Fruit fly (Drosophila melanogaster) whole organism, embryonic: ENCODE data around the gene Ste12DOR.

Experiments used
- Bgb ChIP-seq: fragments of 200-800 bp; sonication (Bioruptor generic); IDR thresholded peaks from 2 replicates; pipeline ENCODE4 v1.3.6; 2022; ENCODE audit warnings: missing biosample characterization, missing genetic modification characterization; ENCODE audit not compliant: partially characterized antibody
- CG10147 ChIP-seq: fragments of 200-800 bp; sonication (Bioruptor generic); optimal IDR thresholded peaks from 2 replicates; lab custom pipeline; 2019; ENCODE audit warnings: missing biosample characterization, mild to moderate bottlenecking, missing genetic modification characterization, moderate library complexity
- CG10209 ChIP-seq: fragments of 200-800 bp; sonication (Bioruptor generic); optimal IDR thresholded peaks from 3 replicates; lab custom pipeline; 2017; ENCODE audit warnings: missing biosample characterization, mild to moderate bottlenecking, missing genetic modification characterization, missing genetic modification reagents
- CG11398 ChIP-seq: fragments of 200-800 bp; sonication (Bioruptor generic); optimal IDR thresholded peaks from 2 replicates; lab custom pipeline; 2016; ENCODE audit warnings: missing biosample characterization, missing genetic modification characterization
- CG11723 ChIP-seq: fragments of 200-800 bp; sonication (Bioruptor generic); optimal IDR thresholded peaks from 2 replicates; lab custom pipeline; 2017; ENCODE audit warnings: missing biosample characterization, mild to moderate bottlenecking, missing genetic modification characterization
- CG12744 ChIP-seq: fragments of 200-800 bp; sonication (Bioruptor generic); optimal IDR thresholded peaks from 2 replicates; lab custom pipeline; 2016; ENCODE audit warnings: missing biosample characterization, missing genetic modification characterization
- CG16813 ChIP-seq: fragments of 200-800 bp; sonication (Bioruptor generic); IDR thresholded peaks from 3 replicates; pipeline ENCODE4 v1.3.6; 2022; ENCODE audit warnings: missing biosample characterization, missing genetic modification characterization; ENCODE audit not compliant: partially characterized antibody
- CG17385 ChIP-seq: fragments of 200-800 bp; sonication (Bioruptor generic); optimal IDR thresholded peaks from 3 replicates; lab custom pipeline; 2018; ENCODE audit warnings: missing biosample characterization, mild to moderate bottlenecking, missing genetic modification characterization
- CG2129 ChIP-seq: fragments of 200-800 bp; sonication (Bioruptor generic); IDR thresholded peaks from 2 replicates; pipeline ENCODE4 v1.3.6; 2022; ENCODE audit warnings: missing biosample characterization, missing genetic modification characterization; ENCODE audit not compliant: partially characterized antibody
- CG2889 ChIP-seq: fragments of 200-800 bp; sonication (Bioruptor generic); IDR thresholded peaks from 3 replicates; pipeline ENCODE4 v1.3.6; 2022; ENCODE audit warnings: missing biosample characterization, missing genetic modification characterization
- CG42726 ChIP-seq: fragments of 200-800 bp; sonication (Bioruptor generic); IDR thresholded peaks from 2 replicates; pipeline ENCODE4 v1.3.6; 2022; ENCODE audit warnings: missing biosample characterization, missing genetic modification characterization; ENCODE audit not compliant: partially characterized antibody
- CG5245 ChIP-seq: fragments of 200-800 bp; sonication (Bioruptor generic); optimal IDR thresholded peaks from 3 replicates; lab custom pipeline; 2016; ENCODE audit warnings: missing biosample characterization, missing genetic modification characterization
- CG6791 ChIP-seq: fragments of 200-800 bp; sonication (Bioruptor generic); IDR thresholded peaks from 3 replicates; pipeline ENCODE4 v1.3.6; 2022; ENCODE audit warnings: missing biosample characterization, missing genetic modification characterization; ENCODE audit not compliant: partially characterized antibody
- CG7963 ChIP-seq: fragments of 200-800 bp; sonication (Bioruptor generic); IDR thresholded peaks from 3 replicates; pipeline ENCODE4 v1.3.6; 2022; ENCODE audit warnings: missing biosample characterization, missing genetic modification characterization; ENCODE audit not compliant: partially characterized antibody
- CG8478 ChIP-seq: fragments of >200 bp; optimal IDR thresholded peaks from 2 replicates; lab custom pipeline; 2018
- Deaf1 ChIP-seq: fragments of 200-800 bp; optimal IDR thresholded peaks from 3 replicates; lab custom pipeline; 2019; ENCODE audit warnings: missing biosample characterization, mild to moderate bottlenecking, missing genetic modification characterization, moderate library complexity
- Dll ChIP-seq: fragments of 200-800 bp; sonication (Bioruptor generic); IDR thresholded peaks from 4 replicates; pipeline ENCODE4 v1.3.6; 2022; ENCODE audit warnings: missing biosample characterization, missing genetic modification characterization; ENCODE audit not compliant: partially characterized antibody
- Ets65A ChIP-seq: fragments of 200-800 bp; sonication (Bioruptor generic); peaks from one replicate; lab custom pipeline; 2016; ENCODE audit warnings: missing biosample characterization, missing genetic modification characterization
- Fer3 ChIP-seq: fragments of 200-800 bp; sonication (Bioruptor generic); optimal IDR thresholded peaks from 2 replicates; lab custom pipeline; 2018; ENCODE audit warnings: missing biosample characterization, mild to moderate bottlenecking, missing genetic modification characterization, moderate library complexity
- Hr78 ChIP-seq, 2 experiments: fragments of 200-800 bp in 1 of 2; fragments of >200 bp in 1 of 2; sonication (Bioruptor generic) in 1 of 2; optimal IDR thresholded peaks; 2 replicates each; lab custom pipeline; 2017 to 2019; ENCODE audit warnings: missing biosample characterization in 2 of 2, missing genetic modification characterization in 2 of 2, mild to moderate bottlenecking in 1 of 2, moderate library complexity in 1 of 2
- Mad ChIP-seq: fragments of 200-800 bp; sonication (Bioruptor generic); optimal IDR thresholded peaks from 2 replicates; lab custom pipeline; 2016; ENCODE audit warnings: missing biosample characterization, missing genetic modification characterization
- Oaz ChIP-seq: fragments of 200-800 bp; sonication (Bioruptor generic); IDR thresholded peaks from 2 replicates; pipeline ENCODE4 v1.3.6; 2022; ENCODE audit warnings: missing biosample characterization, missing genetic modification characterization
- Scr ChIP-seq: fragments of 200-800 bp; sonication (Bioruptor generic); IDR thresholded peaks from 2 replicates; pipeline ENCODE4 v1.3.6; 2022; ENCODE audit warnings: missing biosample characterization, missing genetic modification characterization; ENCODE audit not compliant: partially characterized antibody
- Sin3A ChIP-seq: fragments of >200 bp; optimal IDR thresholded peaks from 2 replicates; lab custom pipeline; 2018
- amos ChIP-seq: fragments of 200-800 bp; sonication (Bioruptor generic); IDR thresholded peaks from 2 replicates; pipeline ENCODE4 v1.3.6; 2022; ENCODE audit warnings: missing biosample characterization, missing genetic modification characterization; ENCODE audit not compliant: partially characterized antibody
- cg ChIP-seq: fragments of 200-800 bp; sonication (Bioruptor generic); optimal IDR thresholded peaks from 3 replicates; lab custom pipeline; 2019; ENCODE audit warnings: missing biosample characterization, mild to moderate bottlenecking, missing genetic modification characterization, moderate library complexity
- chinmo ChIP-seq: fragments of 200-800 bp; sonication (Bioruptor generic); IDR thresholded peaks from 4 replicates; pipeline ENCODE4 v1.3.6; 2022; ENCODE audit warnings: missing biosample characterization, missing genetic modification characterization; ENCODE audit not compliant: partially characterized antibody
- crol ChIP-seq: fragments of 200-800 bp; sonication (Bioruptor generic); IDR thresholded peaks from 2 replicates; pipeline ENCODE4 v1.3.6; 2022; ENCODE audit warnings: missing biosample characterization, missing genetic modification characterization
- en ChIP-seq: fragments of 200-800 bp; sonication (Bioruptor generic); optimal IDR thresholded peaks from 2 replicates; lab custom pipeline; 2016; ENCODE audit warnings: missing biosample characterization, missing genetic modification characterization
- exex ChIP-seq: fragments of 200-800 bp; sonication (Bioruptor generic); optimal IDR thresholded peaks from 4 replicates; lab custom pipeline; 2018; ENCODE audit warnings: missing biosample characterization, mild to moderate bottlenecking, missing genetic modification characterization, moderate library complexity
- klu ChIP-seq: fragments of 200-800 bp; sonication (Bioruptor generic); IDR thresholded peaks from 2 replicates; pipeline ENCODE4 v1.3.6; 2022; ENCODE audit warnings: missing biosample characterization, missing genetic modification characterization
- knrl ChIP-seq: fragments of 200-800 bp; sonication (Bioruptor generic); IDR thresholded peaks from 3 replicates; pipeline ENCODE4 v1.3.6; 2022; ENCODE audit warnings: missing biosample characterization, missing genetic modification characterization; ENCODE audit not compliant: partially characterized antibody
- lov ChIP-seq, 2 experiments: fragments of 200-800 bp in 1 of 2; fragments of >200 bp in 1 of 2; sonication (Bioruptor generic) in 1 of 2; IDR thresholded peaks in 1 of 2; optimal IDR thresholded peaks in 1 of 2; 2 replicates in 1 of 2; 3 replicates in 1 of 2; pipeline versions ENCODE4 v1.3.6 to Lab custom; 2017 to 2022; ENCODE audit warnings: missing biosample characterization in 1 of 2, missing genetic modification characterization in 1 of 2
- mam ChIP-seq: fragments of 200-800 bp; sonication (Bioruptor generic); optimal IDR thresholded peaks from 3 replicates; lab custom pipeline; 2016; ENCODE audit warnings: missing biosample characterization, missing genetic modification characterization
- mld ChIP-seq: fragments of 200-800 bp; sonication (Bioruptor generic); IDR thresholded peaks from 3 replicates; pipeline ENCODE4 v1.3.6; 2022; ENCODE audit warnings: missing biosample characterization, missing genetic modification characterization; ENCODE audit not compliant: partially characterized antibody
- nerfin-2 ChIP-seq: fragments of 200-800 bp; sonication (Bioruptor generic); IDR thresholded peaks from 2 replicates; pipeline ENCODE4 v1.3.6; 2022; ENCODE audit warnings: missing biosample characterization, missing genetic modification characterization; ENCODE audit not compliant: partially characterized antibody
- onecut ChIP-seq: fragments of 200-800 bp; sonication (Bioruptor generic); IDR thresholded peaks from 2 replicates; pipeline ENCODE4 v1.3.6; 2022; ENCODE audit warnings: missing biosample characterization, missing genetic modification characterization
- pros ChIP-seq: fragments of 200-800 bp; sonication (Bioruptor generic); optimal IDR thresholded peaks from 3 replicates; lab custom pipeline; 2019; ENCODE audit warnings: missing biosample characterization, mild to moderate bottlenecking, missing genetic modification characterization, moderate library complexity
- psq ChIP-seq: fragments of 200-800 bp; sonication (Bioruptor generic); optimal IDR thresholded peaks from 2 replicates; lab custom pipeline; 2017; ENCODE audit warnings: missing biosample characterization, missing genetic modification characterization
- sd ChIP-seq: fragments of 200-800 bp; sonication (Bioruptor generic); optimal IDR thresholded peaks from 3 replicates; lab custom pipeline; 2018; ENCODE audit warnings: missing biosample characterization, mild to moderate bottlenecking, missing genetic modification characterization, moderate library complexity
- sens ChIP-seq: fragments of 200-800 bp; sonication (Bioruptor generic); peaks from one replicate; lab custom pipeline; 2016; ENCODE audit warnings: missing biosample characterization, missing genetic modification characterization
- sens-2 ChIP-seq: fragments of 200-800 bp; sonication (Bioruptor generic); IDR thresholded peaks from 2 replicates; pipeline ENCODE4 v1.3.6; 2022; ENCODE audit warnings: missing biosample characterization, missing genetic modification characterization
- tna ChIP-seq: fragments of 200-800 bp; sonication (Bioruptor generic); IDR thresholded peaks from 2 replicates; pipeline ENCODE4 v1.3.6; 2022; ENCODE audit warnings: missing biosample characterization, missing genetic modification characterization; ENCODE audit not compliant: partially characterized antibody
- toy ChIP-seq: fragments of 200-800 bp; sonication (Bioruptor generic); IDR thresholded peaks from 2 replicates; pipeline ENCODE4 v1.3.6; 2022; ENCODE audit warnings: missing biosample characterization, missing genetic modification characterization
- wek ChIP-seq: fragments of 200-800 bp; sonication (Bioruptor generic); optimal IDR thresholded peaks from 3 replicates; lab custom pipeline; 2018; ENCODE audit warnings: missing biosample characterization, mild to moderate bottlenecking, missing genetic modification characterization, moderate library complexity

The Ste12DOR gene

dm6 chrX:13996724-13997281 is 3.2 kb upstream of the Ste12DOR start:
- TF ChIP-seq Oaz (GFP tag; lab: Robert Waterston, UW) (no peak), CG12744 (GFP tag; lab: Kevin White, UChicago) (no peak), onecut (peak; percentile 90), Ets65A (GFP tag; lab: Kevin White, UChicago) (peak; percentile 55), psq (peak; percentile 48), CG10209 (GFP tag; lab: Kevin White, UChicago) (no peak), chinmo (GFP tag; lab: Robert Waterston, UW) (peak; percentile 66; the same call in 1 of the 4 replicates), CG8478 (lab: Kevin White, UChicago) (no peak), CG10147 (no peak), exex (tag; lab: Kevin White, UChicago) (no peak), CG2889 (GFP tag; lab: Robert Waterston, UW) (no peak), pros (peak; percentile 17), CG11723 (GFP tag; lab: Kevin White, UChicago) (no peak), CG5245 (GFP tag; lab: Kevin White, UChicago) (no peak), Mad (no peak), en (no peak), cg (GFP tag; lab: Kevin White, UChicago) (peak; percentile 37), klu (GFP tag; lab: Robert Waterston, UW) (no peak), CG17385 (GFP tag; lab: Kevin White, UChicago) (peak; percentile 56), mam (no peak), sens-2 (GFP tag; lab: Robert Waterston, UW) (no peak), CG11398 (GFP tag; lab: Kevin White, UChicago) (no peak), crol (GFP tag; lab: Robert Waterston, UW) (peak; percentile 52)

- no peak for TF ChIP-seq lov (optimal IDR thresholded peaks at IDR 0.05; lab: Kevin White, UChicago)
- TF ChIP-seq lov (GFP tag; IDR thresholded peaks at IDR 0.05; lab: Robert Waterston, UW), result no peak
- TF ChIP-seq onecut, result peak; percentile 77
These were observed 14.2 kb downstream of the Ste12DOR start for dm6 chrX:14014177-14014576.

DNA sequence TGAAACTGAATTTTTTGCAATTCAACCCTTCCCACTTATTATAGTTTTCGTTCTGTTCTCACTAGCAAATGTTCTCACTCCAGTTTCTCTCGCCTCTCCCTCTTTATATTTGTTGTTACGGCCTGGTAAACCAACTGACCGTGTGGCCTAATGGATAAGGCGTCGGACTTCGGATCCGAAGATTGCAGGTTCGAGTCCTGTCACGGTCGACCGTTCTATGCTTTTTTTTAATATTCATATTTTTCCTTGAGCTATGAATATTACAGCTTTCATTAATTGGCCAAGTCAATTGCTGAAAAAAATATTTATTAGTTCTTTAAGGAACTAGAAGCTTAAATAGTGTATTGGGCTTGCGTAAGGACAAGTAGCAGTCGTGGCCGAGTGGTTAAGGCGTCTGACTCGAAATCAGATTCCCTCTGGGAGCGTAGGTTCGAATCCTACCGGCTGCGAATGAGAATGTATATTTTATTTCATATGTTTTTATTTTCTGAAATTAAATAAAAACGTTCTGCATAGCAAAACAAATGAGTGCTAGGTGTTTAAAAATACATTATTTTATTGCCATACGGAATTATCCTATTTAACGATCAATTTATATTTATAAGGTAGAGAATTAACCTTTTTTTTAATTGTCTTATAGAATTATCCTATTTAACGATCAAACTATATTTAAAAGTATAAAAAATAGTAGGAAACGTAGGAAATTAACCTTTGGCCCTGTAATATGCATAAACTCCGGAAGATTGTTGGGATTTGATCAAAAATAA is 14.9 kb downstream of the Ste12DOR start:
- TF ChIP-seq amos (peak; percentile 81), sens (GFP tag; lab: Kevin White, UChicago) (peak; percentile 67), CG16813 (GFP tag; lab: Robert Waterston, UW) (peak; percentile 85), nerfin-2 (GFP tag; lab: Robert Waterston, UW) (peak; percentile 63; the same call in 1 of the 2 replicates), pros (peak; percentile 48), sd (tag; lab: Kevin White, UChicago) (no peak), Dll (GFP tag; lab: Robert Waterston, UW) (peak; percentile 38; the same call in 1 of the 4 replicates), Hr78 (GFP tag; optimal IDR thresholded peaks at IDR 0.05; lab: Kevin White, UChicago) (peak in 1 of 2 experiments; percentile 65), tna (GFP tag; lab: Robert Waterston, UW) (peak; percentile 56; the same call in 1 of the 2 replicates), Bgb (GFP tag; lab: Robert Waterston, UW) (peak; percentile 80), CG6791 (GFP tag; lab: Robert Waterston, UW) (peak; percentile 87), Sin3A (lab: Kevin White, UChicago) (no peak), toy (GFP tag; lab: Robert Waterston, UW) (no peak), CG2129 (GFP tag; lab: Robert Waterston, UW) (peak; percentile 47), Fer3 (tag; lab: Kevin White, UChicago) (no peak), knrl (GFP tag; lab: Robert Waterston, UW) (peak; percentile 57; the same call in 2 of the 3 replicates), wek (GFP tag; lab: Kevin White, UChicago) (no peak), mld (GFP tag; lab: Robert Waterston, UW) (peak; percentile 90), CG42726 (peak; percentile 47; the same call in 1 of the 2 replicates), CG7963 (GFP tag; lab: Robert Waterston, UW) (peak; percentile 72), Deaf1 (tag; lab: Kevin White, UChicago) (peak; percentile 5), Scr (GFP tag; lab: Robert Waterston, UW) (peak; percentile 68)
